Worm (Caenorhabditis elegans) whole organism, midembryonic: ENCODE measurements around the gene pqn-80.

Experiments used
- T22C8.4 ChIP-seq: fragments of 200-800 bp; sonication (Bioruptor generic); IDR thresholded peaks from 2 replicates; pipeline ENCODE4 v1.3.6; 2022; ENCODE audit warnings: missing genetic modification characterization, missing compliant biosample characterization
- cog-1 ChIP-seq: sonication (generic microtip); optimal IDR thresholded peaks from 2 replicates; lab custom pipeline; 2016; ENCODE audit warnings: missing genetic modification characterization, missing compliant biosample characterization
- flt-1 ChIP-seq: fragments of 200-800 bp; sonication (Bioruptor generic); IDR thresholded peaks from 2 replicates; pipeline ENCODE4 v1.3.6; 2022; ENCODE audit warnings: missing genetic modification characterization, missing compliant biosample characterization
- klf-2 ChIP-seq: fragments of 200-800 bp; sonication (Bioruptor generic); conservative IDR thresholded peaks from 2 replicates; pipeline ENCODE4 v1.3.6; 2022; ENCODE audit warnings: missing genetic modification reagents, missing genetic modification characterization, missing compliant biosample characterization
- med-1 ChIP-seq: sonication (generic microtip); optimal IDR thresholded peaks from 2 replicates; lab custom pipeline; 2017; ENCODE audit warnings: missing genetic modification characterization, mild to moderate bottlenecking, missing compliant biosample characterization, antibody characterized with exemption, missing genetic modification reagents; ENCODE audit not compliant: insufficient read depth
- ref-1 ChIP-seq: fragments of 200-800 bp; sonication (Bioruptor generic); conservative IDR thresholded peaks from 2 replicates; pipeline ENCODE4 v1.3.6; 2022; ENCODE audit warnings: missing genetic modification reagents, missing genetic modification characterization, missing compliant biosample characterization
- tab-1 ChIP-seq: fragments of 200-800 bp; sonication (Bioruptor generic); IDR thresholded peaks from 2 replicates; pipeline ENCODE4 v1.3.6; 2022; ENCODE audit warnings: missing genetic modification characterization, missing compliant biosample characterization
- ztf-23 ChIP-seq: fragments of 200-800 bp; sonication (Bioruptor generic); IDR thresholded peaks from 2 replicates; pipeline ENCODE4 v1.3.6; 2022; ENCODE audit warnings: missing genetic modification reagents, missing genetic modification characterization, missing compliant biosample characterization
- ztf-29 ChIP-seq: fragments of 200-800 bp; sonication (Bioruptor generic); IDR thresholded peaks from 2 replicates; pipeline ENCODE4 v1.3.6; 2022; ENCODE audit warnings: missing genetic modification reagents, missing genetic modification characterization, missing compliant biosample characterization

pqn-80 gene

ce11 chrIII:12652609-12653008 is 26.2 kb downstream of the pqn-80 start:
- TF ChIP-seq tab-1 (no peak), flt-1 (GFP tag; lab: Robert Waterston, UW) (no peak), klf-2 (GFP tag; lab: Robert Waterston, UW) (no peak), ztf-23 (no peak)

- TF ChIP-seq med-1 (no peak), ztf-23 (no peak), T22C8.4 (GFP tag; lab: Robert Waterston, UW) (no peak), ref-1 (no peak), tab-1 (no peak), cog-1 (no peak), flt-1 (GFP tag; lab: Robert Waterston, UW) (no peak), klf-2 (GFP tag; lab: Robert Waterston, UW) (no peak), ztf-29 (GFP tag; lab: Robert Waterston, UW) (no peak)
Measured at ce11 chrIII:12658649-12659048, 32.3 kb downstream of the pqn-80 start.

ce11 chrIII:12662186-12662585 is 35.8 kb downstream of the pqn-80 start, which contains the start of gene tpst-1:
TSS of gene tpst-1 (minus strand) at chrIII:12662286.
- TF ChIP-seq ref-1, result no peak
- no peak for TF ChIP-seq ztf-29 (GFP tag; lab: Robert Waterston, UW)
- TF ChIP-seq T22C8.4 (GFP tag; lab: Robert Waterston, UW), result no peak
- no peak for TF ChIP-seq flt-1 (GFP tag; lab: Robert Waterston, UW)

- no peak for TF ChIP-seq flt-1 (GFP tag; lab: Robert Waterston, UW)
- TF ChIP-seq tab-1, result no peak
- no peak for TF ChIP-seq med-1
- no peak for TF ChIP-seq cog-1
- no peak for TF ChIP-seq ztf-23
- no peak for TF ChIP-seq ztf-29 (GFP tag; lab: Robert Waterston, UW)
- no peak for TF ChIP-seq T22C8.4 (GFP tag; lab: Robert Waterston, UW)
- TF ChIP-seq klf-2 (GFP tag; lab: Robert Waterston, UW), result no peak
- no peak for TF ChIP-seq ref-1
Measured at ce11 chrIII:12668821-12669220, 42.5 kb downstream of the pqn-80 start.

ce11 chrIII:12673382-12673970 is 47.1 kb downstream of the pqn-80 start, which contains the start of the genes taf-7.2 and elpc-2:
TSS of gene taf-7.2 (minus strand) at chrIII:12673423.
TSS of gene elpc-2 (plus strand) at chrIII:12673677.
- TF ChIP-seq ref-1, result no peak
- peak; percentile 69; the same call in 1 of the 2 replicates for TF ChIP-seq ztf-23
- TF ChIP-seq flt-1 (GFP tag; lab: Robert Waterston, UW), result 0 out of 2 replicates have a peak, but pooled peaks have one; percentile 21
- TF ChIP-seq tab-1, result no peak

- TF ChIP-seq T22C8.4 (GFP tag; lab: Robert Waterston, UW) (no peak), tab-1 (no peak), ztf-29 (GFP tag; lab: Robert Waterston, UW) (no peak), cog-1 (no peak), klf-2 (GFP tag; lab: Robert Waterston, UW) (no peak), ref-1 (no peak), ztf-23 (no peak), med-1 (no peak)
Measured at ce11 chrIII:12680266-12680665, 53.9 kb downstream of the pqn-80 start.

- TF ChIP-seq cog-1 (no peak), ztf-23 (peak; percentile 48; the same call in 1 of the 2 replicates), med-1 (no peak), flt-1 (GFP tag; lab: Robert Waterston, UW) (no peak), T22C8.4 (GFP tag; lab: Robert Waterston, UW) (no peak), tab-1 (no peak)
Measured at ce11 chrIII:12685372-12686298, 59.3 kb downstream of the pqn-80 start.

ce11 chrIII:12686457-12687250 is 60.3 kb downstream of the pqn-80 start:
- 0 out of 2 replicates have a peak, but pooled peaks have one; percentile 24 for TF ChIP-seq flt-1 (GFP tag; lab: Robert Waterston, UW)
- no peak for TF ChIP-seq med-1
- TF ChIP-seq cog-1, result no peak
- TF ChIP-seq ztf-23, result no peak

ce11 chrIII:12687382-12687781 is 61.0 kb downstream of the pqn-80 start:
- TF ChIP-seq med-1 (no peak), flt-1 (GFP tag; lab: Robert Waterston, UW) (peak; percentile 63; the same call in 1 of the 2 replicates)

- TF ChIP-seq med-1 (no peak), cog-1 (peak; percentile 42)
Measured at ce11 chrIII:12687872-12688375, 61.6 kb downstream of the pqn-80 start, which contains the start of the genes rsp-3 and spin-4. TSS of gene rsp-3 (minus strand) at chrIII:12687922. TSS of gene spin-4 (plus strand) at chrIII:12688318.
